Fruit fly (Drosophila melanogaster) whole organism, embryonic: Measurements from ENCODE around the gene Prx1.
A peak's percentile ranks its signal among the peaks of the same experiment; 100 is the strongest.

ENCODE experiments used
- Asciz ChIP-seq: fragments of 200-800 bp; sonication (Bioruptor generic); optimal IDR thresholded peaks from 2 replicates; lab custom pipeline; 2017; ENCODE audit warnings: missing biosample characterization, mild to moderate bottlenecking, missing genetic modification characterization, missing genetic modification reagents
- CG11504 ChIP-seq: fragments of 200-800 bp; sonication (Bioruptor generic); optimal IDR thresholded peaks from 3 replicates; lab custom pipeline; 2019; ENCODE audit warnings: missing biosample characterization, mild to moderate bottlenecking, missing genetic modification characterization, moderate library complexity
- CG12071 ChIP-seq: fragments of 200-800 bp; sonication (Bioruptor generic); optimal IDR thresholded peaks from 3 replicates; lab custom pipeline; 2018; ENCODE audit warnings: missing biosample characterization, mild to moderate bottlenecking, missing genetic modification characterization
- CG12744 ChIP-seq: fragments of 200-800 bp; sonication (Bioruptor generic); optimal IDR thresholded peaks from 2 replicates; lab custom pipeline; 2016; ENCODE audit warnings: missing biosample characterization, missing genetic modification characterization
- CG16863 ChIP-seq: fragments of 200-800 bp; sonication (Bioruptor generic); optimal IDR thresholded peaks from 3 replicates; lab custom pipeline; 2016; ENCODE audit warnings: missing biosample characterization, missing genetic modification characterization
- CG17186 ChIP-seq: fragments of 200-800 bp; sonication (Bioruptor generic); optimal IDR thresholded peaks from 3 replicates; lab custom pipeline; 2017; ENCODE audit warnings: missing biosample characterization, missing genetic modification reagents, missing genetic modification characterization
- CG17328 ChIP-seq: fragments of 200-800 bp; sonication (Bioruptor generic); IDR thresholded peaks from 2 replicates; pipeline ENCODE4 v1.3.6; 2022; ENCODE audit warnings: missing biosample characterization, missing genetic modification characterization
- CG17829 ChIP-seq: fragments of 200-800 bp; optimal IDR thresholded peaks from 2 replicates; lab custom pipeline; 2019; ENCODE audit warnings: missing biosample characterization, mild to moderate bottlenecking, missing genetic modification characterization, moderate library complexity
- CG1792 ChIP-seq: fragments of 200-800 bp; sonication (Bioruptor generic); optimal IDR thresholded peaks from 2 replicates; lab custom pipeline; 2016; ENCODE audit warnings: missing biosample characterization, missing genetic modification characterization
- CG18599 ChIP-seq: fragments of 200-800 bp; sonication (Bioruptor generic); optimal IDR thresholded peaks from 3 replicates; lab custom pipeline; 2017; ENCODE audit warnings: missing biosample characterization, missing genetic modification characterization, mild to moderate bottlenecking, moderate library complexity, missing genetic modification reagents
- CG18764 ChIP-seq: fragments of 200-800 bp; sonication (Bioruptor generic); optimal IDR thresholded peaks from 3 replicates; lab custom pipeline; 2016; ENCODE audit warnings: missing biosample characterization, missing genetic modification characterization
- CG2129 ChIP-seq: fragments of 200-800 bp; sonication (Bioruptor generic); IDR thresholded peaks from 2 replicates; pipeline ENCODE4 v1.3.6; 2022; ENCODE audit warnings: missing biosample characterization, missing genetic modification characterization; ENCODE audit not compliant: partially characterized antibody
- CG2678 ChIP-seq: fragments of 200-800 bp; sonication (Bioruptor generic); optimal IDR thresholded peaks from 3 replicates; lab custom pipeline; 2019; ENCODE audit warnings: missing biosample characterization, mild to moderate bottlenecking, missing genetic modification characterization, moderate library complexity
- CG2889 ChIP-seq: fragments of 200-800 bp; sonication (Bioruptor generic); IDR thresholded peaks from 3 replicates; pipeline ENCODE4 v1.3.6; 2022; ENCODE audit warnings: missing biosample characterization, missing genetic modification characterization
- CG30403 ChIP-seq: fragments of 200-800 bp; sonication (Bioruptor generic); optimal IDR thresholded peaks from 3 replicates; lab custom pipeline; 2016; ENCODE audit warnings: missing biosample characterization, missing genetic modification characterization
- CG34224 ChIP-seq: fragments of 200-800 bp; sonication (Bioruptor generic); IDR thresholded peaks from 3 replicates; pipeline ENCODE4 v1.3.6; 2022; ENCODE audit warnings: missing biosample characterization, missing genetic modification characterization; ENCODE audit not compliant: partially characterized antibody
- CG5953 ChIP-seq: fragments of 200-800 bp; sonication (Bioruptor generic); IDR thresholded peaks from 2 replicates; pipeline ENCODE4 v1.3.6; 2022; ENCODE audit warnings: missing biosample characterization, missing genetic modification characterization
- CG6175 ChIP-seq: fragments of 200-800 bp; sonication (Bioruptor generic); IDR thresholded peaks from 3 replicates; pipeline ENCODE4 v1.3.6; 2022; ENCODE audit warnings: missing biosample characterization, missing genetic modification characterization
- CG6654 ChIP-seq: fragments of 200-800 bp; sonication (Bioruptor generic); optimal IDR thresholded peaks from 2 replicates; lab custom pipeline; 2017; ENCODE audit warnings: missing biosample characterization, mild to moderate bottlenecking, missing genetic modification characterization
- CG6854 ChIP-seq: fragments of 200-800 bp; sonication (Bioruptor generic); optimal IDR thresholded peaks from 3 replicates; lab custom pipeline; 2017; ENCODE audit warnings: missing biosample characterization, mild to moderate bottlenecking, missing genetic modification characterization
- CG8359 ChIP-seq: fragments of 200-800 bp; sonication (Bioruptor generic); optimal IDR thresholded peaks from 2 replicates; lab custom pipeline; 2017; ENCODE audit warnings: missing biosample characterization, mild to moderate bottlenecking, missing genetic modification characterization, borderline replicate concordance
- D ChIP-seq, 2 experiments: fragments of 200-800 bp in 1 of 2; fragments of >200 bp in 1 of 2; sonication (Bioruptor generic) in 1 of 2; optimal IDR thresholded peaks; 2 replicates in 1 of 2; 3 replicates in 1 of 2; lab custom pipeline; 2017; ENCODE audit warnings: mild to moderate bottlenecking in 1 of 2, missing biosample characterization in 1 of 2, missing genetic modification characterization in 1 of 2, missing genetic modification reagents in 1 of 2
- D19B ChIP-seq: fragments of 200-800 bp; sonication (Bioruptor generic); optimal IDR thresholded peaks from 2 replicates; lab custom pipeline; 2017; ENCODE audit warnings: missing biosample characterization, mild to moderate bottlenecking, missing genetic modification characterization
- Dref ChIP-seq: fragments of 200-800 bp; sonication (Bioruptor generic); IDR thresholded peaks from 2 replicates; pipeline ENCODE4 v1.3.6; 2022; ENCODE audit warnings: missing biosample characterization, missing genetic modification characterization
- GATAe ChIP-seq: fragments of 200-800 bp; sonication (Bioruptor generic); conservative IDR thresholded peaks from 2 replicates; pipeline ENCODE4 v1.3.6; 2022; ENCODE audit warnings: missing biosample characterization, missing genetic modification characterization
- Hsf ChIP-seq: fragments of 200-800 bp; sonication (Bioruptor generic); optimal IDR thresholded peaks from 3 replicates; lab custom pipeline; 2016; ENCODE audit warnings: missing biosample characterization, missing genetic modification characterization
- MTF-1 ChIP-seq: fragments of 200-800 bp; sonication (Bioruptor generic); optimal IDR thresholded peaks from 2 replicates; lab custom pipeline; 2018; ENCODE audit warnings: missing biosample characterization, mild to moderate bottlenecking, missing genetic modification characterization, borderline replicate concordance
- Meics ChIP-seq: fragments of 200-800 bp; sonication (Bioruptor generic); optimal IDR thresholded peaks from 2 replicates; lab custom pipeline; 2017; ENCODE audit warnings: missing biosample characterization, mild to moderate bottlenecking, missing genetic modification characterization
- Neu2 ChIP-seq: fragments of 200-800 bp; sonication (Bioruptor generic); optimal IDR thresholded peaks from 3 replicates; lab custom pipeline; 2016; ENCODE audit warnings: missing biosample characterization, missing genetic modification characterization, borderline replicate concordance
- Optix ChIP-seq: fragments of 200-800 bp; sonication (Bioruptor generic); IDR thresholded peaks from 3 replicates; pipeline ENCODE4 v1.3.6; 2022; ENCODE audit warnings: missing biosample characterization, missing genetic modification characterization
- Pdp1 ChIP-seq, 2 experiments: fragments of 200-800 bp; sonication (Bioruptor generic); optimal IDR thresholded peaks; 3 replicates each; lab custom pipeline; 2016; ENCODE audit warnings: missing biosample characterization in 2 of 2, missing genetic modification characterization in 2 of 2, mild to moderate bottlenecking in 1 of 2, moderate library complexity in 1 of 2
- Rx ChIP-seq: fragments of 200-800 bp; sonication (Bioruptor generic); IDR thresholded peaks from 2 replicates; pipeline ENCODE4 v1.3.6; 2022; ENCODE audit warnings: missing biosample characterization, missing genetic modification characterization
- Trl ChIP-seq, 3 experiments: fragments of >200 bp in 2 of 3; fragments of 200-800 bp in 1 of 3; sonication (Bioruptor generic) in 1 of 3; optimal IDR thresholded peaks; 2 replicates in 1 of 3; 3 replicates in 2 of 3; lab custom pipeline; 2016 to 2017; ENCODE audit warnings: missing biosample characterization in 1 of 3, missing genetic modification characterization in 1 of 3
- cad ChIP-seq: fragments of >200 bp; optimal IDR thresholded peaks from 2 replicates; lab custom pipeline; 2017; ENCODE audit warnings: missing biosample characterization, missing genetic modification characterization
- cato ChIP-seq: fragments of 200-800 bp; sonication (Bioruptor generic); optimal IDR thresholded peaks from 2 replicates; lab custom pipeline; 2016; ENCODE audit warnings: missing biosample characterization, missing genetic modification characterization, borderline replicate concordance
- chn ChIP-seq: fragments of 200-800 bp; sonication (Bioruptor generic); optimal IDR thresholded peaks from 2 replicates; lab custom pipeline; 2016; ENCODE audit warnings: missing biosample characterization, missing genetic modification characterization
- dati ChIP-seq: fragments of 200-800 bp; sonication (Bioruptor generic); IDR thresholded peaks from 2 replicates; pipeline ENCODE4 v1.3.6; 2022; ENCODE audit warnings: missing biosample characterization, missing genetic modification characterization
- dimm ChIP-seq: fragments of 200-800 bp; sonication (Bioruptor generic); IDR thresholded peaks from 2 replicates; pipeline ENCODE4 v1.3.6; 2022; ENCODE audit warnings: missing biosample characterization, missing genetic modification characterization
- fd64A ChIP-seq: fragments of 200-800 bp; sonication (Bioruptor generic); optimal IDR thresholded peaks from 3 replicates; lab custom pipeline; 2018; ENCODE audit warnings: missing biosample characterization, mild to moderate bottlenecking, missing genetic modification characterization
- grau ChIP-seq: fragments of 200-800 bp; optimal IDR thresholded peaks from 3 replicates; lab custom pipeline; 2019; ENCODE audit warnings: missing biosample characterization, mild to moderate bottlenecking, missing genetic modification characterization, moderate library complexity
- ind ChIP-seq: fragments of 200-800 bp; sonication (Bioruptor generic); optimal IDR thresholded peaks from 3 replicates; lab custom pipeline; 2016; ENCODE audit warnings: missing biosample characterization, missing genetic modification characterization
- org-1 ChIP-seq: fragments of 200-800 bp; sonication (Bioruptor generic); optimal IDR thresholded peaks from 2 replicates; lab custom pipeline; 2017; ENCODE audit warnings: missing biosample characterization, missing genetic modification characterization
- ranshi ChIP-seq: fragments of 200-800 bp; sonication (Bioruptor generic); IDR thresholded peaks from 2 replicates; pipeline ENCODE4 v1.3.6; 2022; ENCODE audit warnings: missing biosample characterization, missing genetic modification characterization
- row ChIP-seq: fragments of 200-800 bp; sonication (Bioruptor generic); IDR thresholded peaks from 3 replicates; pipeline ENCODE4 v1.3.6; 2022; ENCODE audit warnings: missing biosample characterization, missing genetic modification characterization
- slou ChIP-seq: fragments of 200-800 bp; sonication (Bioruptor generic); optimal IDR thresholded peaks from 3 replicates; lab custom pipeline; 2016; ENCODE audit warnings: missing biosample characterization, missing genetic modification characterization
- sob ChIP-seq: fragments of 200-800 bp; sonication (Bioruptor generic); IDR thresholded peaks from 2 replicates; pipeline ENCODE4 v1.3.6; 2022; ENCODE audit warnings: missing biosample characterization, missing genetic modification characterization
- tgo ChIP-seq: fragments of 200-800 bp; sonication (Bioruptor generic); IDR thresholded peaks from 3 replicates; pipeline ENCODE4 v1.3.6; 2022; ENCODE audit warnings: missing biosample characterization, missing genetic modification characterization
- toy ChIP-seq: fragments of 200-800 bp; sonication (Bioruptor generic); IDR thresholded peaks from 2 replicates; pipeline ENCODE4 v1.3.6; 2022; ENCODE audit warnings: missing biosample characterization, missing genetic modification characterization
- wor ChIP-seq: fragments of 200-800 bp; sonication (Bioruptor generic); IDR thresholded peaks from 2 replicates; pipeline ENCODE4 v1.3.6; 2022; ENCODE audit warnings: missing biosample characterization, missing genetic modification characterization
- zfh2 ChIP-seq: fragments of 200-800 bp; sonication (Bioruptor generic); optimal IDR thresholded peaks from 2 replicates; lab custom pipeline; 2016; ENCODE audit warnings: missing biosample characterization, missing genetic modification characterization

Prx1 gene

dm6 chr3L:15171769-15172403 lies 35.8 kb upstream of the Prx1 start (continued):
- TF ChIP-seq CG8359 = no peak
- no peak for TF ChIP-seq cato (GFP tag; lab: Kevin White, UChicago)
- no peak for TF ChIP-seq Dref (GFP tag; lab: Robert Waterston, UW)
- TF ChIP-seq CG34224 = no peak
- TF ChIP-seq toy (GFP tag; lab: Robert Waterston, UW) = no peak
- no peak for TF ChIP-seq Trl (optimal IDR thresholded peaks at IDR 0.05; lab: Kevin White, UChicago)
- no peak for TF ChIP-seq Trl (GFP tag; optimal IDR thresholded peaks at IDR 0.05; lab: Kevin White, UChicago)
- peak; percentile 12; the same call in 1 of the 3 replicates for TF ChIP-seq row (GFP tag; lab: Robert Waterston, UW)
- no peak for TF ChIP-seq org-1
- TF ChIP-seq grau = peak; percentile 29
- no peak for TF ChIP-seq wor (GFP tag; lab: Robert Waterston, UW)
- no peak for TF ChIP-seq CG17829 (tag; lab: Kevin White, UChicago)
- TF ChIP-seq CG6854 (GFP tag; lab: Kevin White, UChicago) = no peak
- TF ChIP-seq Pdp1 (GFP tag; optimal IDR thresholded peaks at IDR 0.05; lab: Kevin White, UChicago) = no peak
- TF ChIP-seq ind (GFP tag; lab: Kevin White, UChicago) = peak; percentile 39
- TF ChIP-seq dimm (GFP tag; lab: Robert Waterston, UW) = no peak
- no peak for TF ChIP-seq CG12071 (GFP tag; lab: Kevin White, UChicago)
- no peak for TF ChIP-seq chn
- no peak for TF ChIP-seq CG16863 (GFP tag; lab: Kevin White, UChicago)
- TF ChIP-seq CG6175 (GFP tag; lab: Robert Waterston, UW) = peak; percentile 55; the same call in 1 of the 3 replicates
- peak; percentile 17 for TF ChIP-seq CG18764 (GFP tag; lab: Kevin White, UChicago)
- no peak for TF ChIP-seq dati
- TF ChIP-seq Neu2 (GFP tag; lab: Kevin White, UChicago) = no peak
- no peak for TF ChIP-seq sob
- no peak for TF ChIP-seq MTF-1 (GFP tag; lab: Kevin White, UChicago)
- no peak for TF ChIP-seq Meics (GFP tag; lab: Kevin White, UChicago)
- peak; percentile 80 for TF ChIP-seq GATAe (GFP tag; lab: Robert Waterston, UW)
- no peak for TF ChIP-seq slou (GFP tag; lab: Kevin White, UChicago)
- no peak for TF ChIP-seq Rx (GFP tag; lab: Robert Waterston, UW)
- no peak for TF ChIP-seq fd64A
- TF ChIP-seq CG11504 (tag; lab: Kevin White, UChicago) = peak; percentile 24
- no peak for TF ChIP-seq CG1792
- TF ChIP-seq CG2678 (tag; lab: Kevin White, UChicago) = peak; percentile 10
- TF ChIP-seq CG18599 (GFP tag; lab: Kevin White, UChicago) = peak; percentile 38
- TF ChIP-seq CG5953 = no peak
- no peak for TF ChIP-seq CG2889
- TF ChIP-seq CG12744 (GFP tag; lab: Kevin White, UChicago) = no peak
- no peak for TF ChIP-seq tgo (GFP tag; lab: Robert Waterston, UW)
- peak; percentile 4 for TF ChIP-seq CG30403 (GFP tag; lab: Kevin White, UChicago)
- no peak for TF ChIP-seq Optix
- TF ChIP-seq D (optimal IDR thresholded peaks at IDR 0.05; lab: Kevin White, UChicago) = no peak
- peak; percentile 31 for TF ChIP-seq D (GFP tag; optimal IDR thresholded peaks at IDR 0.05; lab: Kevin White, UChicago)
- TF ChIP-seq Asciz (GFP tag; lab: Kevin White, UChicago) = no peak
- TF ChIP-seq cad (GFP tag; lab: Kevin White, UChicago) = no peak
- no peak for TF ChIP-seq CG17328 (GFP tag; lab: Robert Waterston, UW)
- TF ChIP-seq zfh2 (GFP tag; lab: Kevin White, UChicago) = no peak
- TF ChIP-seq ranshi (GFP tag; lab: Robert Waterston, UW) = peak; percentile 4; the same call in 1 of the 2 replicates
- TF ChIP-seq D19B (GFP tag; lab: Kevin White, UChicago) = no peak
- TF ChIP-seq CG2129 = no peak
- TF ChIP-seq CG6654 = no peak
- TF ChIP-seq CG17186 (GFP tag; lab: Kevin White, UChicago) = no peak
- TF ChIP-seq Hsf (GFP tag; lab: Kevin White, UChicago) = no peak
